Worm (Caenorhabditis elegans): ENCODE data around the gene nekl-3.
A peak's percentile ranks its signal among the peaks of the same experiment; 100 is the strongest.

nekl-3 gene

ce11 chrX:12347822-12348221 lies 43.5 kb downstream of the nekl-3 start (continued):
- no peak for TF ChIP-seq nfya-1 (tag; optimal IDR thresholded peaks at IDR 0.05; ENCODE audit: borderline replicate concordance, insufficient read depth)
- peak; percentile 35 to 69 for TF ChIP-seq rec-8 (tag; optimal IDR thresholded peaks at IDR 0.05)
- TF ChIP-seq ztf-18 (tag; optimal IDR thresholded peaks at IDR 0.05): peak; percentile 58
- TF ChIP-seq madf-8 (GFP tag; conservative IDR thresholded peaks at IDR 0.05): no peak
- TF ChIP-seq lin-40 (tag; optimal IDR thresholded peaks at IDR 0.05): peak; percentile 60
- 0 out of 2 replicates have a peak, but pooled peaks have one; percentile 61 for TF ChIP-seq cebp-2 (GFP tag; IDR thresholded peaks at IDR 0.05)
- TF ChIP-seq ztf-3 (GFP tag; optimal IDR thresholded peaks at IDR 0.05): no peak
- TF ChIP-seq bed-2 (GFP tag; IDR thresholded peaks at IDR 0.05): no peak
- TF ChIP-seq F23B12.7 (tag; optimal IDR thresholded peaks at IDR 0.05; ENCODE audit: insufficient read depth): no peak
- TF ChIP-seq zfh-2 (GFP tag; conservative IDR thresholded peaks at IDR 0.05): no peak
- no peak for TF ChIP-seq hmg-20 (GFP tag; IDR thresholded peaks at IDR 0.05)
- TF ChIP-seq him-1 (tag; optimal IDR thresholded peaks at IDR 0.05): peak; percentile 75
- TF ChIP-seq T07F8.4 (tag; optimal IDR thresholded peaks at IDR 0.05): peak; percentile 59
- TF ChIP-seq gei-17 (GFP tag; optimal IDR thresholded peaks at IDR 0.05): no peak
- peak; percentile 48; the same call in 1 of the 2 replicates for TF ChIP-seq egrh-3 (GFP tag; IDR thresholded peaks at IDR 0.05)
- TF ChIP-seq ztf-25 (GFP tag; IDR thresholded peaks at IDR 0.05): peak; percentile 94
- peak; percentile 48 for TF ChIP-seq ceh-79 (tag; optimal IDR thresholded peaks at IDR 0.05)
- TF ChIP-seq F57A8.1 (GFP tag; optimal IDR thresholded peaks at IDR 0.05): no peak
- TF ChIP-seq nfya-2 (GFP tag; IDR thresholded peaks at IDR 0.05): no peak
- TF ChIP-seq sdz-38 (tag; optimal IDR thresholded peaks at IDR 0.05): peak; percentile 26
- no peak for TF ChIP-seq F22D6.2 (tag; optimal IDR thresholded peaks at IDR 0.05)
- TF ChIP-seq ekl-4 (GFP tag; IDR thresholded peaks at IDR 0.05): 0 out of 2 replicates have a peak, but pooled peaks have one; percentile 22
- TF ChIP-seq madf-6 (GFP tag; IDR thresholded peaks at IDR 0.05): 0 out of 2 replicates have a peak, but pooled peaks have one; percentile 49
- TF ChIP-seq ceh-100 (GFP tag; IDR thresholded peaks at IDR 0.05): no peak
- TF ChIP-seq ceh-91 (GFP tag; IDR thresholded peaks at IDR 0.05): no peak
- TF ChIP-seq hlh-12 (tag; optimal IDR thresholded peaks at IDR 0.05): no peak
- TF ChIP-seq Y67H2A.10 (GFP tag; conservative IDR thresholded peaks at IDR 0.05): no peak
- TF ChIP-seq fkh-3 (tag; optimal IDR thresholded peaks at IDR 0.05): peak; percentile 60
- no peak for TF ChIP-seq bed-1 (GFP tag; IDR thresholded peaks at IDR 0.05)
- TF ChIP-seq aptf-2 (GFP tag; conservative IDR thresholded peaks at IDR 0.05): no peak
- TF ChIP-seq B0035.1 (tag; optimal IDR thresholded peaks at IDR 0.05): peak; percentile 18
- peak; percentile 83 for TF ChIP-seq nhr-90 (tag; optimal IDR thresholded peaks at IDR 0.05)
- 0 out of 2 replicates have a peak, but pooled peaks have one; percentile 36 for TF ChIP-seq egl-44 (GFP tag; IDR thresholded peaks at IDR 0.05)
- TF ChIP-seq rpc-1 (optimal IDR thresholded peaks at IDR 0.05): peak; percentile 86
- TF ChIP-seq rpc-1 (tag; optimal IDR thresholded peaks at IDR 0.05): peak; percentile 90
- TF ChIP-seq T26A5.8 (tag; optimal IDR thresholded peaks at IDR 0.05): no peak
- TF ChIP-seq mxl-1 (tag; optimal IDR thresholded peaks at IDR 0.05): peak; percentile 40
- no peak for TF ChIP-seq Y79H2A.3 (GFP tag; conservative IDR thresholded peaks at IDR 0.05)
- no peak for TF ChIP-seq ets-4 (GFP tag; optimal IDR thresholded peaks at IDR 0.05)
- 0 out of 2 replicates have a peak, but pooled peaks have one; percentile 38 for TF ChIP-seq ceh-40 (GFP tag; IDR thresholded peaks at IDR 0.05)
- TF ChIP-seq lsy-27 (tag; optimal IDR thresholded peaks at IDR 0.05; ENCODE audit: borderline replicate concordance, insufficient read depth): no peak
